Fruit fly (Drosophila melanogaster) whole organism, embryonic: ENCODE measurements around the gene CG33773.

Experiments used
- BEAF-32 ChIP-seq: fragments of 200-800 bp; sonication (Bioruptor generic); optimal IDR thresholded peaks from 3 replicates; lab custom pipeline; 2017; ENCODE audit warnings: missing biosample characterization, missing genetic modification characterization, mild to moderate bottlenecking, moderate library complexity, missing genetic modification reagents
- Bgb ChIP-seq: fragments of 200-800 bp; sonication (Bioruptor generic); IDR thresholded peaks from 2 replicates; pipeline ENCODE4 v1.3.6; 2022; ENCODE audit warnings: missing biosample characterization, missing genetic modification characterization; ENCODE audit not compliant: partially characterized antibody
- CG10366 ChIP-seq: fragments of 200-800 bp; sonication (Bioruptor generic); IDR thresholded peaks from 2 replicates; pipeline ENCODE4 v1.3.6; 2022; ENCODE audit warnings: missing biosample characterization, missing genetic modification characterization
- CG13287 ChIP-seq: fragments of 200-800 bp; sonication (Bioruptor generic); IDR thresholded peaks from 2 replicates; pipeline ENCODE4 v1.3.6; 2022; ENCODE audit warnings: missing biosample characterization, missing genetic modification characterization; ENCODE audit not compliant: partially characterized antibody
- CG13296 ChIP-seq: fragments of 200-800 bp; sonication (Bioruptor generic); optimal IDR thresholded peaks from 3 replicates; lab custom pipeline; 2018; ENCODE audit warnings: missing biosample characterization, mild to moderate bottlenecking, missing genetic modification characterization
- CG13894 ChIP-seq: fragments of 200-800 bp; sonication (Bioruptor generic); optimal IDR thresholded peaks from 3 replicates; lab custom pipeline; 2018; ENCODE audit warnings: missing biosample characterization, mild to moderate bottlenecking, missing genetic modification characterization, moderate library complexity
- CG14965 ChIP-seq: fragments of 200-800 bp; sonication (Bioruptor generic); optimal IDR thresholded peaks from 2 replicates; lab custom pipeline; 2016; ENCODE audit warnings: missing biosample characterization, missing genetic modification characterization, borderline replicate concordance
- CG16813 ChIP-seq: fragments of 200-800 bp; sonication (Bioruptor generic); IDR thresholded peaks from 3 replicates; pipeline ENCODE4 v1.3.6; 2022; ENCODE audit warnings: missing biosample characterization, missing genetic modification characterization; ENCODE audit not compliant: partially characterized antibody
- CG2129 ChIP-seq: fragments of 200-800 bp; sonication (Bioruptor generic); IDR thresholded peaks from 2 replicates; pipeline ENCODE4 v1.3.6; 2022; ENCODE audit warnings: missing biosample characterization, missing genetic modification characterization; ENCODE audit not compliant: partially characterized antibody
- CG31224 ChIP-seq: fragments of 200-800 bp; sonication (Bioruptor generic); IDR thresholded peaks from 2 replicates; pipeline ENCODE4 v1.3.6; 2022; ENCODE audit warnings: missing biosample characterization, missing genetic modification characterization
- CG33557 ChIP-seq: fragments of 200-800 bp; sonication (Bioruptor generic); optimal IDR thresholded peaks from 2 replicates; lab custom pipeline; 2019; ENCODE audit warnings: missing biosample characterization, mild to moderate bottlenecking, missing genetic modification characterization, moderate library complexity
- CG3726 ChIP-seq: fragments of 200-800 bp; sonication (Bioruptor generic); IDR thresholded peaks from 3 replicates; pipeline ENCODE4, ENCODE4 v1.3.6; 2022; ENCODE audit warnings: missing biosample characterization, missing genetic modification characterization
- CG3838 ChIP-seq: fragments of 200-800 bp; sonication (Bioruptor generic); optimal IDR thresholded peaks from 3 replicates; lab custom pipeline; 2016; ENCODE audit warnings: missing biosample characterization, missing genetic modification characterization
- CG3995 ChIP-seq: fragments of 200-800 bp; sonication (Bioruptor generic); optimal IDR thresholded peaks from 3 replicates; lab custom pipeline; 2016; ENCODE audit warnings: missing biosample characterization, missing genetic modification characterization
- CG4617 ChIP-seq: fragments of 200-800 bp; sonication (Bioruptor generic); optimal IDR thresholded peaks from 3 replicates; lab custom pipeline; 2016; ENCODE audit warnings: missing biosample characterization, missing genetic modification characterization, borderline replicate concordance
- CG4730 ChIP-seq: fragments of 200-800 bp; sonication (Bioruptor generic); IDR thresholded peaks from 2 replicates; pipeline ENCODE4 v1.3.6; 2022; ENCODE audit warnings: missing biosample characterization, missing genetic modification characterization
- CG6683 ChIP-seq: fragments of 200-800 bp; sonication (Bioruptor generic); optimal IDR thresholded peaks from 2 replicates; lab custom pipeline; 2017; ENCODE audit warnings: missing biosample characterization, mild to moderate bottlenecking, missing genetic modification characterization, missing genetic modification reagents
- CG6813 ChIP-seq: fragments of 200-800 bp; sonication (Bioruptor generic); optimal IDR thresholded peaks from 2 replicates; lab custom pipeline; 2017; ENCODE audit warnings: missing biosample characterization, missing genetic modification characterization, mild to moderate bottlenecking, moderate library complexity, missing genetic modification reagents
- CG7372 ChIP-seq: fragments of 200-800 bp; sonication (Bioruptor generic); IDR thresholded peaks from 2 replicates; pipeline ENCODE4 v1.3.6; 2022; ENCODE audit warnings: missing biosample characterization, missing genetic modification characterization
- CG9932 ChIP-seq: fragments of 200-800 bp; sonication (Bioruptor generic); IDR thresholded peaks from 2 replicates; pipeline ENCODE4 v1.3.6; 2022; ENCODE audit warnings: missing biosample characterization, missing genetic modification characterization
- Dbx ChIP-seq: fragments of 200-800 bp; sonication (Bioruptor generic); IDR thresholded peaks from 3 replicates; pipeline ENCODE4 v1.3.6; 2022; ENCODE audit warnings: missing biosample characterization, missing genetic modification characterization
- Dp ChIP-seq: fragments of 200-800 bp; sonication (Bioruptor generic); optimal IDR thresholded peaks from 2 replicates; lab custom pipeline; 2018; ENCODE audit warnings: missing biosample characterization, mild to moderate bottlenecking, missing genetic modification characterization, moderate library complexity
- Eip74EF ChIP-seq, 2 experiments: fragments of 200-800 bp in 1 of 2; fragments of >200 bp in 1 of 2; sonication (Bioruptor generic) in 1 of 2; optimal IDR thresholded peaks; 2 replicates each; lab custom pipeline; 2017 to 2019; ENCODE audit warnings: missing biosample characterization in 2 of 2, missing genetic modification characterization in 2 of 2, mild to moderate bottlenecking in 1 of 2, moderate library complexity in 1 of 2
- Elba2 ChIP-seq: fragments of 200-800 bp; sonication (Bioruptor generic); optimal IDR thresholded peaks from 3 replicates; lab custom pipeline; 2016; ENCODE audit warnings: missing biosample characterization, missing genetic modification characterization
- Fer1 ChIP-seq: fragments of 200-800 bp; sonication (Bioruptor generic); optimal IDR thresholded peaks from 2 replicates; lab custom pipeline; 2017; ENCODE audit warnings: missing biosample characterization, mild to moderate bottlenecking, missing genetic modification characterization
- NK7.1 ChIP-seq: fragments of 200-800 bp; sonication (Bioruptor generic); optimal IDR thresholded peaks from 3 replicates; lab custom pipeline; 2016; ENCODE audit warnings: missing biosample characterization, missing genetic modification characterization
- Ravus ChIP-seq: fragments of 200-800 bp; sonication (Bioruptor generic); IDR thresholded peaks from 2 replicates; pipeline ENCODE4 v1.3.6; 2022; ENCODE audit warnings: missing biosample characterization, missing genetic modification characterization
- Rx ChIP-seq: fragments of 200-800 bp; sonication (Bioruptor generic); IDR thresholded peaks from 2 replicates; pipeline ENCODE4 v1.3.6; 2022; ENCODE audit warnings: missing biosample characterization, missing genetic modification characterization
- Vsx1 ChIP-seq: fragments of 200-800 bp; sonication (Bioruptor generic); optimal IDR thresholded peaks from 2 replicates; lab custom pipeline; 2017; ENCODE audit warnings: missing biosample characterization, mild to moderate bottlenecking, missing genetic modification characterization, missing genetic modification reagents
- Xbp1 ChIP-seq: fragments of 200-800 bp; sonication (Bioruptor generic); optimal IDR thresholded peaks from 3 replicates; lab custom pipeline; 2016; ENCODE audit warnings: missing biosample characterization, mild to moderate bottlenecking, missing genetic modification characterization
- Xrp1 ChIP-seq: fragments of 200-800 bp; sonication (Bioruptor generic); IDR thresholded peaks from 2 replicates; pipeline ENCODE4 v1.3.6; 2022; ENCODE audit warnings: missing biosample characterization, missing genetic modification characterization
- ac ChIP-seq: fragments of 200-800 bp; sonication (Bioruptor generic); optimal IDR thresholded peaks from 3 replicates; lab custom pipeline; 2017; ENCODE audit warnings: missing biosample characterization, mild to moderate bottlenecking, missing genetic modification characterization
- bab2 ChIP-seq: fragments of 200-800 bp; sonication (Bioruptor generic); optimal IDR thresholded peaks from 2 replicates; lab custom pipeline; 2016; ENCODE audit warnings: missing biosample characterization, missing genetic modification characterization
- chm ChIP-seq: fragments of 200-800 bp; sonication (Bioruptor generic); IDR thresholded peaks from 2 replicates; pipeline ENCODE4 v1.3.6; 2022; ENCODE audit warnings: missing biosample characterization, missing genetic modification characterization
- dimm ChIP-seq: fragments of 200-800 bp; sonication (Bioruptor generic); IDR thresholded peaks from 2 replicates; pipeline ENCODE4 v1.3.6; 2022; ENCODE audit warnings: missing biosample characterization, missing genetic modification characterization
- en ChIP-seq: fragments of 200-800 bp; sonication (Bioruptor generic); optimal IDR thresholded peaks from 2 replicates; lab custom pipeline; 2016; ENCODE audit warnings: missing biosample characterization, missing genetic modification characterization
- gcm2 ChIP-seq: fragments of 200-800 bp; sonication (Bioruptor generic); optimal IDR thresholded peaks from 2 replicates; lab custom pipeline; 2016; ENCODE audit warnings: missing biosample characterization, missing genetic modification characterization
- her ChIP-seq: fragments of 200-800 bp; sonication (Bioruptor generic); optimal IDR thresholded peaks from 2 replicates; lab custom pipeline; 2016; ENCODE audit warnings: missing biosample characterization, missing genetic modification characterization
- jigr1 ChIP-seq: fragments of 200-800 bp; sonication (Bioruptor generic); IDR thresholded peaks from 3 replicates; pipeline ENCODE4 v1.3.6; 2022; ENCODE audit warnings: missing biosample characterization, missing genetic modification characterization
- ken ChIP-seq: fragments of 200-800 bp; sonication (Bioruptor generic); IDR thresholded peaks from 3 replicates; pipeline ENCODE4 v1.3.6; 2022; ENCODE audit warnings: missing biosample characterization, missing genetic modification characterization
- lbe ChIP-seq: fragments of 200-800 bp; sonication (Bioruptor generic); optimal IDR thresholded peaks from 2 replicates; lab custom pipeline; 2016; ENCODE audit warnings: missing biosample characterization, mild to moderate bottlenecking, missing genetic modification characterization
- lov ChIP-seq, 2 experiments: fragments of 200-800 bp in 1 of 2; fragments of >200 bp in 1 of 2; sonication (Bioruptor generic) in 1 of 2; IDR thresholded peaks in 1 of 2; optimal IDR thresholded peaks in 1 of 2; 2 replicates in 1 of 2; 3 replicates in 1 of 2; pipeline versions ENCODE4 v1.3.6 to Lab custom; 2017 to 2022; ENCODE audit warnings: missing biosample characterization in 1 of 2, missing genetic modification characterization in 1 of 2
- nom ChIP-seq: fragments of 200-800 bp; sonication (Bioruptor generic); optimal IDR thresholded peaks from 2 replicates; lab custom pipeline; 2017; ENCODE audit warnings: missing biosample characterization, missing genetic modification characterization, mild to moderate bottlenecking, moderate library complexity, missing genetic modification reagents
- org-1 ChIP-seq: fragments of 200-800 bp; sonication (Bioruptor generic); optimal IDR thresholded peaks from 2 replicates; lab custom pipeline; 2017; ENCODE audit warnings: missing biosample characterization, missing genetic modification characterization
- phol ChIP-seq: fragments of 200-800 bp; sonication (Bioruptor generic); optimal IDR thresholded peaks from 3 replicates; lab custom pipeline; 2018; ENCODE audit warnings: missing biosample characterization, mild to moderate bottlenecking, missing genetic modification characterization, moderate library complexity
- pnt ChIP-seq: fragments of 200-800 bp; sonication (Bioruptor generic); optimal IDR thresholded peaks from 3 replicates; lab custom pipeline; 2016; ENCODE audit warnings: missing biosample characterization, missing genetic modification characterization
- row ChIP-seq: fragments of 200-800 bp; sonication (Bioruptor generic); IDR thresholded peaks from 3 replicates; pipeline ENCODE4 v1.3.6; 2022; ENCODE audit warnings: missing biosample characterization, missing genetic modification characterization
- scrt ChIP-seq: fragments of 200-800 bp; sonication (Bioruptor generic); optimal IDR thresholded peaks from 2 replicates; lab custom pipeline; 2018; ENCODE audit warnings: missing biosample characterization, mild to moderate bottlenecking, missing genetic modification characterization, moderate library complexity
- tin ChIP-seq: fragments of 200-800 bp; sonication (Bioruptor generic); optimal IDR thresholded peaks from 3 replicates; lab custom pipeline; 2016; ENCODE audit warnings: missing biosample characterization, missing genetic modification characterization
- vfl ChIP-seq: fragments of 200-800 bp; sonication (Bioruptor generic); optimal IDR thresholded peaks from 2 replicates; lab custom pipeline; 2016; ENCODE audit warnings: missing biosample characterization, missing genetic modification characterization

CG33773 gene

DNA sequence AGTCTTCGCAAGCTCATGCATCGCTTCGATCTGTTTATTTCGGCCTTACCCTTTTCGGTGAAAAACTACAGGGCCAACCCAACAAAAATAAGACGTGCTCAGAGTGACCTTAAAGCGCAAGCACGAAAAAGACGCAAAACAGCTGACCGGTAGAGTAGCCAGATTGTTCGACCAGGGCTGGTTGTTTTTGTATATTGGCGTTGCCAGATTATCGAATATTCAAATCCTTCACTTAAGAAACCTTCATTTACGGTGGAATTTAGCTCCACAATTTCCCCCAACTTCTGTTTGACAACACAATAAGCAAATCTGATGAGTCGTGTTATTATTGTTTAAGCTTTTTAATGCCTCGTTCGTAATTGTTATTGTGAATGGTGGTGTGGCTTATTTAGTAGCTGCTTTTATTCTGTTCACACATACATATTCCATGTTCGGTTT is 18.7 kb downstream of the CG33773 start, which contains the start of gene Chchd3 (continued):
- TF ChIP-seq org-1 (GFP tag; lab: Kevin White, UChicago) = no peak
- no peak for TF ChIP-seq nom (GFP tag; lab: Kevin White, UChicago)
- TF ChIP-seq CG33557 (GFP tag; lab: Kevin White, UChicago) = peak; percentile 1
- TF ChIP-seq Eip74EF (GFP tag; optimal IDR thresholded peaks at IDR 0.05; lab: Kevin White, UChicago) = no peak
- TF ChIP-seq BEAF-32 = peak; percentile 53
- no peak for TF ChIP-seq lov (optimal IDR thresholded peaks at IDR 0.05; lab: Kevin White, UChicago)
- peak; percentile 16; the same call in 1 of the 3 replicates for TF ChIP-seq lov (GFP tag; IDR thresholded peaks at IDR 0.05; lab: Robert Waterston, UW)
- no peak for TF ChIP-seq bab2 (GFP tag; lab: Kevin White, UChicago)
- TF ChIP-seq CG3838 = no peak
- TF ChIP-seq jigr1 (GFP tag; lab: Robert Waterston, UW) = no peak
- TF ChIP-seq tin (GFP tag; lab: Kevin White, UChicago) = no peak
- TF ChIP-seq Dbx (GFP tag; lab: Robert Waterston, UW) = 0 out of 3 replicates have a peak, but pooled peaks have one; percentile 30
- no peak for TF ChIP-seq lbe (GFP tag; lab: Kevin White, UChicago)
- TF ChIP-seq Xbp1 (GFP tag; lab: Kevin White, UChicago) = peak; percentile 16
- TF ChIP-seq Ravus (GFP tag; lab: Robert Waterston, UW) = no peak
- no peak for TF ChIP-seq ken (GFP tag; lab: Robert Waterston, UW)
- peak; percentile 73 for TF ChIP-seq CG3995
- TF ChIP-seq CG13296 = no peak
- TF ChIP-seq Dp (GFP tag; lab: Kevin White, UChicago) = peak; percentile 78
- TF ChIP-seq Vsx1 (GFP tag; lab: Kevin White, UChicago) = peak; percentile 22
- no peak for TF ChIP-seq CG2129 (GFP tag; lab: Robert Waterston, UW)
- TF ChIP-seq pnt = no peak
- no peak for TF ChIP-seq CG6683
- no peak for TF ChIP-seq CG6813
- peak; percentile 31 for TF ChIP-seq Elba2 (GFP tag; lab: Kevin White, UChicago)
- peak; percentile 48 for TF ChIP-seq CG9932
- no peak for TF ChIP-seq CG16813
- no peak for TF ChIP-seq CG31224 (GFP tag; lab: Robert Waterston, UW)
- TF ChIP-seq CG4617 = peak; percentile 66
- no peak for TF ChIP-seq dimm (GFP tag; lab: Robert Waterston, UW)
- peak; percentile 23; the same call in 1 of the 2 replicates for TF ChIP-seq Bgb (GFP tag; lab: Robert Waterston, UW)
- no peak for TF ChIP-seq NK7.1 (GFP tag; lab: Kevin White, UChicago)
- TF ChIP-seq scrt = no peak
- no peak for TF ChIP-seq Xrp1 (GFP tag; lab: Robert Waterston, UW)
- no peak for TF ChIP-seq ac (GFP tag; lab: Kevin White, UChicago)
- 0 out of 2 replicates have a peak, but pooled peaks have one; percentile 30 for TF ChIP-seq chm
- no peak for TF ChIP-seq CG4730 (GFP tag; lab: Robert Waterston, UW)
- no peak for TF ChIP-seq CG3726 (GFP tag; lab: Robert Waterston, UW)
- TF ChIP-seq Fer1 = no peak
- no peak for TF ChIP-seq CG7372 (GFP tag; lab: Robert Waterston, UW)
- TF ChIP-seq CG13287 (GFP tag; lab: Robert Waterston, UW) = peak; percentile 54; the same call in 1 of the 2 replicates
- no peak for TF ChIP-seq en (GFP tag; lab: Kevin White, UChicago)
- TF ChIP-seq her (GFP tag; lab: Kevin White, UChicago) = peak; percentile 6
- no peak for TF ChIP-seq gcm2 (GFP tag; lab: Kevin White, UChicago)
- no peak for TF ChIP-seq vfl (GFP tag; lab: Kevin White, UChicago)
- peak; percentile 58 for TF ChIP-seq phol (tag; lab: Kevin White, UChicago)
- no peak for TF ChIP-seq CG10366
- no peak for TF ChIP-seq Rx
- TF ChIP-seq row = peak; percentile 69
- TF ChIP-seq CG13894 = peak; percentile 46
- TF ChIP-seq CG14965 (GFP tag; lab: Kevin White, UChicago) = no peak
